Fruit fly (Drosophila melanogaster): ENCODE measurements around the gene RpS2.

Gene RpS2

DNA sequence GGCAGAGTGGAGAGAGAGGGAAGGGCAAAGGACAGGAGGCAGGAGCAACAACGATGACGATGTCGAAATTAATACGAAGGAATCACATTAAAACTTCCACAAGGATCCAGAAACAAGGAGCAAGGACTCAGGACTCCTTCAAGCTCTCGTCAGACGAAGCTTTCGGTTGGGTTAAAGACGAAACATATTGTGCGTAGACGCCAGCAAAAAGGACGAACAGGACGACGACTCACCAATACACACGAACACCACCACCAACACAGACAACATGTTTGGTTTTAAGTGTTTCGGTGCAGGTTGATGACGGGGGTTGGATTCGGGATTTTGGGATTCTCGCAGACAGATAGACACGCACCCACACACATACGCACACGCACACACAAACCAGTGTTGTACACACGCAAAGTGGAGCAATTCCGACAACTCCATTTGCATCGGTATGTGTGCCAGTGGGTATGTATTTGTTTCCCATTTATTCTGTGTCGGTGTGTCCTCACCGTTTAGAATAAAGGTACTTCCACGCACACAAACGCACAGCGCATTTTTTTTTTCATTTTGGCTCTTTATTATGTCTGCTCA is 14.9 kb downstream of the RpS2 start:
- TF ChIP-seq fkh (GFP tag; optimal IDR thresholded peaks at IDR 0.05) (no peak), CG16779 (tag; optimal IDR thresholded peaks at IDR 0.05) (no peak), cyc (GFP tag; optimal IDR thresholded peaks at IDR 0.05) (no peak), Gug (GFP tag; IDR thresholded peaks at IDR 0.05) (no peak), achi (GFP tag; optimal IDR thresholded peaks at IDR 0.05) (no peak), CG6276 (GFP tag; optimal IDR thresholded peaks at IDR 0.05) (no peak), Blimp-1 (GFP tag; optimal IDR thresholded peaks at IDR 0.05) (no peak), Ets21C (GFP tag; optimal IDR thresholded peaks at IDR 0.05) (no peak), Sox15 (GFP tag; optimal IDR thresholded peaks at IDR 0.05) (no peak), topi (GFP tag; optimal IDR thresholded peaks at IDR 0.05) (no peak), CG11902 (GFP tag; optimal IDR thresholded peaks at IDR 0.05) (no peak), CG8119 (GFP tag; IDR thresholded peaks at IDR 0.05) (no peak), Eip75B (GFP tag; optimal IDR thresholded peaks at IDR 0.05) (no peak), OdsH (GFP tag; optimal IDR thresholded peaks at IDR 0.05) (no peak), CG6854 (GFP tag; optimal IDR thresholded peaks at IDR 0.05) (no peak), CG8319 (GFP tag; optimal IDR thresholded peaks at IDR 0.05) (no peak), CG6163 (GFP tag; IDR thresholded peaks at IDR 0.05) (no peak)

DNA sequence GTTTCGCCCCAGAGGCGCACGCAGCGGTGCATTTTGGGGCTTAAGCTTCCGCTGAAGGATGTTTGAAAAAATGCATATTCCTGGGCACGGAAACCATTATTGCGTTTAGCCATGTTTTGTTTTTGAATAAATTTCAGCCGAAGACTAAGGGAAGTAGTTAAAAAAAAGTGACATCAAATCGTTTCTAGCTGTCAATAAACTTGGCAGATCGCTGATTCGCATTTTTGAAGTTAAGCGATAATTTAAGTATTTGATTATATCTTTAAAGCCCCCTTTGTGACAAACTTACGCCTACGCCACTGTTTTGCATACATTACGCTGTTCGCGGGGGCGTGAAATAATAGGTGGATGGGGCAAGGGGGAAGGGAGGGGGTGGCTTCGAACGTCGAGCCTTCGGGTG is 33.0 kb downstream of the RpS2 start:
- peak; percentile 48 for TF ChIP-seq CG10669 (GFP tag; optimal IDR thresholded peaks at IDR 0.05)
- TF ChIP-seq CG8632 (GFP tag; optimal IDR thresholded peaks at IDR 0.05): no peak
- TF ChIP-seq Sox15 (GFP tag; optimal IDR thresholded peaks at IDR 0.05): no peak
- TF ChIP-seq pdm3 (GFP tag; optimal IDR thresholded peaks at IDR 0.05): peak; percentile 35
- peak; percentile 28 for TF ChIP-seq CG6792 (GFP tag; optimal IDR thresholded peaks at IDR 0.05)
- no peak for TF ChIP-seq CG11902 (GFP tag; optimal IDR thresholded peaks at IDR 0.05)
- no peak for TF ChIP-seq CG8119 (GFP tag; IDR thresholded peaks at IDR 0.05)
- TF ChIP-seq Eip75B (GFP tag; optimal IDR thresholded peaks at IDR 0.05): peak; percentile 15
- no peak for TF ChIP-seq CG8319 (GFP tag; optimal IDR thresholded peaks at IDR 0.05)
- TF ChIP-seq CG1621 (tag; optimal IDR thresholded peaks at IDR 0.05): no peak
- TF ChIP-seq CG6276 (GFP tag; optimal IDR thresholded peaks at IDR 0.05): no peak
- TF ChIP-seq cyc (GFP tag; optimal IDR thresholded peaks at IDR 0.05): peak; percentile 34
- TF ChIP-seq CG3919 (GFP tag; optimal IDR thresholded peaks at IDR 0.05): peak; percentile 39
- no peak for TF ChIP-seq CG15336 (GFP tag; IDR thresholded peaks at IDR 0.05)
- peak; percentile 26 for TF ChIP-seq spab (GFP tag; optimal IDR thresholded peaks at IDR 0.05)
- no peak for TF ChIP-seq Ets21C (GFP tag; optimal IDR thresholded peaks at IDR 0.05)
- TF ChIP-seq Ets96B (tag; optimal IDR thresholded peaks at IDR 0.05): peak; percentile 43
- no peak for TF ChIP-seq dac (GFP tag; optimal IDR thresholded peaks at IDR 0.05)
- no peak for TF ChIP-seq Gug (GFP tag; IDR thresholded peaks at IDR 0.05)
- TF ChIP-seq esn (GFP tag; optimal IDR thresholded peaks at IDR 0.05): no peak
- TF ChIP-seq CG9139 (GFP tag; optimal IDR thresholded peaks at IDR 0.05): no peak
- TF ChIP-seq fkh (GFP tag; optimal IDR thresholded peaks at IDR 0.05): no peak
- no peak for TF ChIP-seq vri (GFP tag; optimal IDR thresholded peaks at IDR 0.05)
- TF ChIP-seq CG6163 (GFP tag; IDR thresholded peaks at IDR 0.05): no peak
- peak; percentile 31 for TF ChIP-seq Met (GFP tag; optimal IDR thresholded peaks at IDR 0.05)
- TF ChIP-seq net (GFP tag; optimal IDR thresholded peaks at IDR 0.05): peak; percentile 9
- peak; percentile 37 for TF ChIP-seq CG3032 (tag; optimal IDR thresholded peaks at IDR 0.05)
- peak; percentile 20 for TF ChIP-seq CG10631 (GFP tag; optimal IDR thresholded peaks at IDR 0.05)
- TF ChIP-seq CG34406 (GFP tag; optimal IDR thresholded peaks at IDR 0.05): no peak
- TF ChIP-seq fd85E (GFP tag; optimal IDR thresholded peaks at IDR 0.05): no peak
- peak; percentile 14 for TF ChIP-seq achi (GFP tag; optimal IDR thresholded peaks at IDR 0.05)
- TF ChIP-seq CG4318 (GFP tag; optimal IDR thresholded peaks at IDR 0.05): peak; percentile 10
- peak; percentile 22 for TF ChIP-seq topi (GFP tag; optimal IDR thresholded peaks at IDR 0.05)
- TF ChIP-seq svp (GFP tag): peak; percentile 69
- no peak for TF ChIP-seq salr (GFP tag; optimal IDR thresholded peaks at IDR 0.05)
- TF ChIP-seq CG6854 (GFP tag; optimal IDR thresholded peaks at IDR 0.05): no peak
- TF ChIP-seq CG7368 (GFP tag; optimal IDR thresholded peaks at IDR 0.05): no peak
- peak; percentile 7 for TF ChIP-seq OdsH (GFP tag; optimal IDR thresholded peaks at IDR 0.05)
- peak; percentile 18 for TF ChIP-seq CG31627 (GFP tag; optimal IDR thresholded peaks at IDR 0.05)
- no peak for TF ChIP-seq CG11294 (GFP tag; IDR thresholded peaks at IDR 0.05)
- TF ChIP-seq CG16779 (tag; optimal IDR thresholded peaks at IDR 0.05): no peak
- no peak for TF ChIP-seq Hr38 (GFP tag; optimal IDR thresholded peaks at IDR 0.05)
- TF ChIP-seq eg (GFP tag; IDR thresholded peaks at IDR 0.05): no peak
- TF ChIP-seq Hr4 (GFP tag; optimal IDR thresholded peaks at IDR 0.05): peak; percentile 32
- TF ChIP-seq CG32006 (GFP tag; optimal IDR thresholded peaks at IDR 0.05): peak; percentile 47
- TF ChIP-seq CG11762 (GFP tag; optimal IDR thresholded peaks at IDR 0.05; ENCODE audit: insufficient read depth): no peak
- peak; percentile 9 for TF ChIP-seq lz (GFP tag; optimal IDR thresholded peaks at IDR 0.05)

Measured in whole organism, prepupa.